Fruit fly (Drosophila melanogaster): Measurements from ENCODE around the gene CG43133.

Gene CG43133

dm6 chrX:18092810-18093222 is 37.2 kb downstream of the CG43133 start, which contains the start of gene RhoGAP16F:
RhoGAP16F (plus strand) TSS chrX:18093145.
- TF ChIP-seq CG14711 (tag; optimal IDR thresholded peaks at IDR 0.05) (peak; percentile 81), Clk (GFP tag; optimal IDR thresholded peaks at IDR 0.05) (no peak), bab1 (GFP tag; optimal IDR thresholded peaks at IDR 0.05) (peak; percentile 93), tj (GFP tag; optimal IDR thresholded peaks at IDR 0.05) (peak; percentile 68), CG1620 (GFP tag; optimal IDR thresholded peaks at IDR 0.05) (peak; percentile 93), Hr96 (GFP tag; optimal IDR thresholded peaks at IDR 0.05) (peak; percentile 86), Crg-1 (GFP tag; optimal IDR thresholded peaks at IDR 0.05) (peak; percentile 83), ovo (GFP tag; optimal IDR thresholded peaks at IDR 0.05) (peak; percentile 78), pad (GFP tag; optimal IDR thresholded peaks at IDR 0.05) (peak; percentile 79), cnc (optimal IDR thresholded peaks at IDR 0.05) (no peak), CG5204 (GFP tag; optimal IDR thresholded peaks at IDR 0.05) (peak; percentile 75), kay (GFP tag; ENCODE audit: borderline replicate concordance) (peak; percentile 77), CG33017 (tag; optimal IDR thresholded peaks at IDR 0.05) (peak; percentile 73), cic (GFP tag; optimal IDR thresholded peaks at IDR 0.05) (peak; percentile 51), CG12768 (GFP tag; optimal IDR thresholded peaks at IDR 0.05) (peak; percentile 77), CG11617 (GFP tag; optimal IDR thresholded peaks at IDR 0.05) (peak; percentile 89), toe (GFP tag; optimal IDR thresholded peaks at IDR 0.05) (peak; percentile 64), CG7101 (tag; optimal IDR thresholded peaks at IDR 0.05) (peak; percentile 90), Mnt (GFP tag; optimal IDR thresholded peaks at IDR 0.05) (peak; percentile 86), CG7045 (GFP tag; optimal IDR thresholded peaks at IDR 0.05) (peak; percentile 60)

- no peak for TF ChIP-seq ovo (GFP tag; optimal IDR thresholded peaks at IDR 0.05)
- no peak for TF ChIP-seq CG1620 (GFP tag; optimal IDR thresholded peaks at IDR 0.05)
- no peak for TF ChIP-seq tj (GFP tag; optimal IDR thresholded peaks at IDR 0.05)
- TF ChIP-seq Clk (GFP tag; optimal IDR thresholded peaks at IDR 0.05), result no peak
- TF ChIP-seq CG14711 (tag; optimal IDR thresholded peaks at IDR 0.05), result no peak
- no peak for TF ChIP-seq bab1 (GFP tag; optimal IDR thresholded peaks at IDR 0.05)
- TF ChIP-seq CG7101 (tag; optimal IDR thresholded peaks at IDR 0.05), result no peak
- TF ChIP-seq CG7045 (GFP tag; optimal IDR thresholded peaks at IDR 0.05), result no peak
- no peak for TF ChIP-seq Crg-1 (GFP tag; optimal IDR thresholded peaks at IDR 0.05)
- no peak for TF ChIP-seq kay (GFP tag; ENCODE audit: borderline replicate concordance)
- TF ChIP-seq toe (GFP tag; optimal IDR thresholded peaks at IDR 0.05), result no peak
- no peak for TF ChIP-seq cic (GFP tag; optimal IDR thresholded peaks at IDR 0.05)
- TF ChIP-seq cnc (optimal IDR thresholded peaks at IDR 0.05), result no peak
- TF ChIP-seq CG12768 (GFP tag; optimal IDR thresholded peaks at IDR 0.05), result no peak
- no peak for TF ChIP-seq Hr96 (GFP tag; optimal IDR thresholded peaks at IDR 0.05)
- TF ChIP-seq CG11617 (GFP tag; optimal IDR thresholded peaks at IDR 0.05), result no peak
- TF ChIP-seq CG5204 (GFP tag; optimal IDR thresholded peaks at IDR 0.05), result no peak
- TF ChIP-seq CG33017 (tag; optimal IDR thresholded peaks at IDR 0.05), result no peak
- TF ChIP-seq Mnt (GFP tag; optimal IDR thresholded peaks at IDR 0.05), result no peak
Measured at dm6 chrX:18092126-18092525, 37.9 kb downstream of the CG43133 start.

DNA sequence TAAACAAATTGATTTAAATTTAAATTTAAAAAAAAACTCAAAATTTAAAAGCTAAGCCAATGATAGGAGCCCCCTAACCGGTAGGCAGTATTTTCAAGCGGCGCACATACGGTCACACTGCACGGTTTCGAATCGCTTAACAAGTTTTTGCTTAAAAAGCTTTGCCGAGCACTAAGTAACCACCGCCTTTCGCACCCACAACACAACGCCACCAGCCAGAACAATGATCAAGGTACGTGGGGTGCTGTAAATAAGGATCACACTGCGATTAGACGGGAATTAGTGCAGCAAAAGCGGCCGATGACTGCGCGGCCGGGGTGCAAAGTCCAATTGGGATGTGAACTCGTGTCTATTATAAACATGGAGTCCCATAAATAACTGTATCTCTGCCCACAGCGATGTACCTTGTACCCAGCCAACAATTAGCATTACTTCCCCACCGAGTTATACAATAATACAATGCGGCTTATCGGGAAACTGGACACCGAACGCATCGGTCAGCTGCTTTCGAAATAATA is 38.8 kb downstream of the CG43133 start, which contains the start of gene scu:
Gene scu, plus strand, starts transcription at position 101 of the 518 bp plus-strand sequence.
- TF ChIP-seq Hr96 (GFP tag; optimal IDR thresholded peaks at IDR 0.05) (peak; percentile 75), CG5204 (GFP tag; optimal IDR thresholded peaks at IDR 0.05) (no peak), CG33017 (tag; optimal IDR thresholded peaks at IDR 0.05) (peak; percentile 14), CG7101 (tag; optimal IDR thresholded peaks at IDR 0.05) (peak; percentile 43), CG11617 (GFP tag; optimal IDR thresholded peaks at IDR 0.05) (peak; percentile 52), kay (GFP tag; ENCODE audit: borderline replicate concordance) (peak; percentile 83), cic (GFP tag; optimal IDR thresholded peaks at IDR 0.05) (peak; percentile 18), Crg-1 (GFP tag; optimal IDR thresholded peaks at IDR 0.05) (no peak), bab1 (GFP tag; optimal IDR thresholded peaks at IDR 0.05) (peak; percentile 63), tj (GFP tag; optimal IDR thresholded peaks at IDR 0.05) (peak; percentile 56), ovo (GFP tag; optimal IDR thresholded peaks at IDR 0.05) (peak; percentile 36), pad (GFP tag; optimal IDR thresholded peaks at IDR 0.05) (peak; percentile 25), cnc (optimal IDR thresholded peaks at IDR 0.05) (no peak), CG1620 (GFP tag; optimal IDR thresholded peaks at IDR 0.05) (peak; percentile 24), CG7045 (GFP tag; optimal IDR thresholded peaks at IDR 0.05) (no peak), Mnt (GFP tag; optimal IDR thresholded peaks at IDR 0.05) (peak; percentile 80), CG14711 (tag; optimal IDR thresholded peaks at IDR 0.05) (no peak), CG12768 (GFP tag; optimal IDR thresholded peaks at IDR 0.05) (peak; percentile 89), Clk (GFP tag; optimal IDR thresholded peaks at IDR 0.05) (no peak), toe (GFP tag; optimal IDR thresholded peaks at IDR 0.05) (peak; percentile 39)

dm6 chrX:18090333-18090732 is 39.6 kb downstream of the CG43133 start, which contains the start of gene Swt1:
Swt1 (minus strand) TSS chrX:18090509.
- TF ChIP-seq bab1 (GFP tag; optimal IDR thresholded peaks at IDR 0.05), result no peak
- no peak for TF ChIP-seq ovo (GFP tag; optimal IDR thresholded peaks at IDR 0.05)
- no peak for TF ChIP-seq CG1620 (GFP tag; optimal IDR thresholded peaks at IDR 0.05)
- TF ChIP-seq pad (GFP tag; optimal IDR thresholded peaks at IDR 0.05), result no peak
- no peak for TF ChIP-seq tj (GFP tag; optimal IDR thresholded peaks at IDR 0.05)
- TF ChIP-seq Hr96 (GFP tag; optimal IDR thresholded peaks at IDR 0.05), result no peak
- no peak for TF ChIP-seq cic (GFP tag; optimal IDR thresholded peaks at IDR 0.05)
- no peak for TF ChIP-seq Crg-1 (GFP tag; optimal IDR thresholded peaks at IDR 0.05)
- no peak for TF ChIP-seq toe (GFP tag; optimal IDR thresholded peaks at IDR 0.05)
- TF ChIP-seq Clk (GFP tag; optimal IDR thresholded peaks at IDR 0.05), result no peak
- TF ChIP-seq CG33017 (tag; optimal IDR thresholded peaks at IDR 0.05), result no peak

DNA sequence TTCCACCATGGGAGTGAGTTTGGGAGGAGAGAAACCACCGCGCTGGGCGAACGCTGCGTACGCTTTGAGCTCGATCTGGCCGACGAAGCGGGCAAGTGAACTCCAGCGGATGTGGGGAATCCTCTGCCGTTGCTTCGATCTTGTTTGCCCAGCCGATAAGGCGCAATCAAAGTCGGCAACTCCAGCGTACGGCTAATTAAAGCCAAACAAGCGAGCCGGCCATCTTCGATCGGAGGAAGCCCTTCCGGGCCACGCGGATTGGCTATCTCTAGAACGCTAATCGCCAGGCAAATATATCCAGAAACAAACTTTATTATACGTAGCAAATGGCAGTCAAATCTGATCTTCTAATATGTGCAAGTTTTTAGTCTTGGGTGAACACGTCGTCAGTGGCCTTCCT is 41.5 kb downstream of the CG43133 start, which contains the start of gene CG7536:
Gene CG7536, minus strand, starts transcription at position 101 of the 400 bp plus-strand sequence.
- no peak for TF ChIP-seq CG5204 (GFP tag; optimal IDR thresholded peaks at IDR 0.05)
- TF ChIP-seq CG7045 (GFP tag; optimal IDR thresholded peaks at IDR 0.05), result no peak
- TF ChIP-seq CG11617 (GFP tag; optimal IDR thresholded peaks at IDR 0.05), result no peak
- TF ChIP-seq Mnt (GFP tag; optimal IDR thresholded peaks at IDR 0.05), result no peak
- no peak for TF ChIP-seq Crg-1 (GFP tag; optimal IDR thresholded peaks at IDR 0.05)
- TF ChIP-seq ovo (GFP tag; optimal IDR thresholded peaks at IDR 0.05), result no peak
- no peak for TF ChIP-seq toe (GFP tag; optimal IDR thresholded peaks at IDR 0.05)
- no peak for TF ChIP-seq tj (GFP tag; optimal IDR thresholded peaks at IDR 0.05)
- no peak for TF ChIP-seq CG14711 (tag; optimal IDR thresholded peaks at IDR 0.05)

All from whole organism, adult.